Worm (Caenorhabditis elegans) whole organism, L3 larva: ENCODE data around the gene nurf-1.

Experiments used
- ama-1 ChIP-seq: fragments of 150-350 bp; optimal IDR thresholded peaks from 2 replicates; lab custom pipeline; 2018
- ceh-82 ChIP-seq: fragments of 150-350 bp; optimal IDR thresholded peaks from 2 replicates; lab custom pipeline; 2014; ENCODE audit warnings: missing biosample characterization, missing genetic modification characterization
- fos-1 ChIP-seq: fragments of 150-350 bp; optimal IDR thresholded peaks from 2 replicates; lab custom pipeline; 2014; ENCODE audit warnings: missing biosample characterization, missing genetic modification characterization
- jun-1 ChIP-seq: fragments of 150-350 bp; optimal IDR thresholded peaks from 2 replicates; lab custom pipeline; 2014; ENCODE audit warnings: missing biosample characterization, missing genetic modification reagents, missing genetic modification characterization
- lin-15B ChIP-seq: fragments of 150-350 bp; optimal IDR thresholded peaks from 2 replicates; lab custom pipeline; 2014; ENCODE audit warnings: missing biosample characterization, missing genetic modification characterization
- nhr-11 ChIP-seq: fragments of 150-350 bp; optimal IDR thresholded peaks from 2 replicates; lab custom pipeline; 2014; ENCODE audit warnings: missing biosample characterization, missing genetic modification characterization
- nhr-237 ChIP-seq: fragments of 150-350 bp; optimal IDR thresholded peaks from 2 replicates; lab custom pipeline; 2014; ENCODE audit warnings: missing biosample characterization, missing genetic modification characterization
- nhr-28 ChIP-seq: fragments of 150-350 bp; optimal IDR thresholded peaks from 2 replicates; lab custom pipeline; 2014; ENCODE audit warnings: missing biosample characterization, missing genetic modification characterization
- nhr-76 ChIP-seq: fragments of 150-350 bp; sonication (generic microtip); optimal IDR thresholded peaks from 5 replicates; lab custom pipeline; 2014; ENCODE audit warnings: missing biosample characterization, missing genetic modification characterization
- skn-1 ChIP-seq: fragments of 150-350 bp; optimal IDR thresholded peaks from 2 replicates; lab custom pipeline; 2014; ENCODE audit warnings: missing biosample characterization, missing genetic modification characterization
- snpc-4 ChIP-seq: fragments of 150-350 bp; optimal IDR thresholded peaks from 2 replicates; lab custom pipeline; 2014; ENCODE audit warnings: missing biosample characterization, missing genetic modification characterization
- unc-62 ChIP-seq: fragments of 150-350 bp; sonication (generic microtip); optimal IDR thresholded peaks from 4 replicates; lab custom pipeline; 2014; ENCODE audit warnings: missing biosample characterization, missing genetic modification reagents, missing genetic modification characterization
- ztf-11 ChIP-seq: fragments of 150-350 bp; optimal IDR thresholded peaks from 2 replicates; lab custom pipeline; 2014; ENCODE audit warnings: missing biosample characterization, missing genetic modification characterization

- TF ChIP-seq fos-1 (tag; lab: Kevin White, UChicago), result no peak
- TF ChIP-seq nhr-237 (tag; lab: Kevin White, UChicago), result no peak
- no peak for TF ChIP-seq snpc-4
- no peak for TF ChIP-seq nhr-76 (tag; lab: Kevin White, UChicago)
- TF ChIP-seq nhr-28 (tag; lab: Kevin White, UChicago), result no peak
- TF ChIP-seq unc-62 (GFP tag; lab: Kevin White, UChicago), result no peak
- TF ChIP-seq lin-15B (tag; lab: Kevin White, UChicago), result no peak
- peak; percentile 91 for TF ChIP-seq ama-1 (lab: Kevin White, UChicago)
- TF ChIP-seq skn-1 (tag; lab: Kevin White, UChicago), result no peak
- TF ChIP-seq nhr-11, result no peak
- no peak for TF ChIP-seq jun-1 (tag; lab: Kevin White, UChicago)
- TF ChIP-seq ceh-82 (tag; lab: Kevin White, UChicago), result no peak
- no peak for TF ChIP-seq ztf-11 (tag; lab: Kevin White, UChicago)
Observed at ce11 chrII:14406117-14406935, 15.8 kb downstream of the nurf-1 start.
